Fruit fly (Drosophila melanogaster): Measurements from ENCODE around the gene Ugt303A1.

Gene Ugt303A1

DNA sequence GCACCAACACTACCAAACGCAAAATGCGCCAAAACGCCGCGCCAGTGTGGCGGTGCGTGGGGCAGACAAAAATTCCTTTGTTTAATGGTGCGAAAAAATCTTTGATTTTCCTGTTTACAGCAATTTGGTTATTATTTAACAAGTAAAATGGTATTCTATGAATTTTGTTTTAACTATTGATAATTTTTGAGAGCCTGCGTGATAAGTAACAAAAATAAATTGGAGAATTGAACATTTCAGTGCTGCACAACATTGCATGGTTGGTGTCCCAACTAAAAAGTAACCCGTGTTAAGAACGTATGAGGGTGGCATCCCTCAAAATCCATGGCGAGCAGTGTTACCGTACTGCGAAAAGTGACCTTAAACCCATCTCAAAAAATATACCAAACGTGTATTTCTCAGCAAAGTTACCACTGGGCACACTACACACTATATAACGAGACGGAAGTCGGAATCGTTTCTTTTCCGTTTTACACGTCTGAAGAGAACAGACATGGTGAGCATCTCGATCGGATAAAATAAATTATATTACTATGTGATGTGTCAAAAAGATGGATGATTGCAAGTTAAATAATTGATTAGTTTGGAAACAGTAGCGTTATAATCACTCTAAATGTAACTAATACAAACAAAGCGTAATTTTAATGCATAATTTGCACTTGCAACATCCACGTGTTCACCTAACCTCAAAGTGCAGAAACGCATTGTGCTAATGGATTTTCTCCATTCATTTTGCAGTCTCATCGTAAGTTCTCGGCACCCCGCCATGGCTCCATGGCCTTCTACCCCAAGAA, 46.3 kb downstream of the Ugt303A1 start, which contains the start of the genes CG6693 and RpL3:
TSS of gene CG6693 (minus strand) at position 203 of the 794 bp plus-strand sequence.
TSS of gene RpL3 (plus strand) at position 458 of the 794 bp plus-strand sequence.
- TF ChIP-seq noc (tag; optimal IDR thresholded peaks at IDR 0.05), result peak; percentile 55

DNA sequence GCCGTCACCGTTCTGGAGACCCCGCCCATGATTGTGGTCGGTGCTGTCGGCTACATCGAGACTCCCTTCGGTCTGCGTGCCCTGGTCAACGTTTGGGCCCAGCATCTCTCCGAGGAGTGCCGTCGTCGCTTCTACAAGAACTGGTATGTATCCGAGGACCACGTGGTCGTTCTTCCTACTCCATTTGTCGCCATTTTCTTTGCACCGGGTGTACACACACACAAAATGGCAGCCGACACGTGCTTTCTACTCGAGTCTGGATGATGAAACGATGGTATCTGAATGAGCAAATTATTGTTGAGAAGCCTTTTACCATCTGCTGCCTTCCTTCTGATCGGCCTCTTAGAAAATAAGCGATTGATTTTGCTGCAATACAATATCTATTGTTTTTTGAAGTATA, 47.3 kb downstream of the Ugt303A1 start:
- no peak for TF ChIP-seq noc (tag; optimal IDR thresholded peaks at IDR 0.05)

DNA sequence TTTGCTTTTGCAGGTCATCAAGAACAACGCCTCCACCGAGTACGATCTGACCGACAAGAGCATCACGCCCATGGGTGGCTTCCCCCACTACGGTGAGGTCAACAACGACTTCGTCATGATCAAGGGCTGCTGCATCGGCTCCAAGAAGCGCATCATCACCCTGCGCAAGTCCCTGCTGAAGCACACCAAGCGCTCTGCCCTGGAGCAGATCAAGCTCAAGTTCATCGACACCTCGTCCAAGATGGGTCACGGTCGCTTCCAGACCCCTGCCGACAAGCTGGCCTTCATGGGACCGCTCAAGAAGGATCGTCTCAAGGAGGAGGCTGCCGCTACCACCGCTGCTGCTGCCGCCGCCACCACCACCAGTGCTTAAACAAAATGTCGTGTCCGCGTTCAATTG, 49.1 kb downstream of the Ugt303A1 start:
- no peak for TF ChIP-seq noc (tag; optimal IDR thresholded peaks at IDR 0.05)

DNA sequence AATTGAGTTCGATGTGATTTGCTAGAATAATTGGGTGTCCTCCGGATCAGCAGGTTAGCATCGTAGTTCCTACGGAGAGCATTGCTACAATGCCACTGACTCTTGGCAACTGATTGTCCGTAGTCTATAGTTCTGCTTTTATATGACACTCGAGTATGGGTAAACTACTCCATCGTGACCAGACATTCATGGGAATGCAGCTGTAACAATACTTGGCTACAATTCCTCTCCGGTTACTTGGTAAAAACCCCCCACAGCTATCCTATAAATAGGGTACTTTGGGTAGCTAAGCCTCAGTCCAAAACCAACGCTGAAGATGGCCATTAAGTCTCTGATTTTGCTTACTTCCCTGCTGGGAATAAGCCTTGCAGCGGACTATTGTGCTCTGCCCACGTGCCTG, 49.9 kb downstream of the Ugt303A1 start, which contains the start of gene scpr-C:
TSS of gene scpr-C (plus strand) at position 301 of the 400 bp plus-strand sequence.
- TF ChIP-seq noc (tag; optimal IDR thresholded peaks at IDR 0.05), result no peak

- peak; percentile 95 for TF ChIP-seq noc (tag; optimal IDR thresholded peaks at IDR 0.05)
Observed at dm6 chr3R:11226496-11226895, 51.2 kb downstream of the Ugt303A1 start, which contains the start of gene CG17726. Gene CG17726 (plus strand): TSS chr3R:11226762.

Measured in whole organism, larva.